Fruit fly (Drosophila melanogaster): ENCODE results near the gene Antp.

DNA sequence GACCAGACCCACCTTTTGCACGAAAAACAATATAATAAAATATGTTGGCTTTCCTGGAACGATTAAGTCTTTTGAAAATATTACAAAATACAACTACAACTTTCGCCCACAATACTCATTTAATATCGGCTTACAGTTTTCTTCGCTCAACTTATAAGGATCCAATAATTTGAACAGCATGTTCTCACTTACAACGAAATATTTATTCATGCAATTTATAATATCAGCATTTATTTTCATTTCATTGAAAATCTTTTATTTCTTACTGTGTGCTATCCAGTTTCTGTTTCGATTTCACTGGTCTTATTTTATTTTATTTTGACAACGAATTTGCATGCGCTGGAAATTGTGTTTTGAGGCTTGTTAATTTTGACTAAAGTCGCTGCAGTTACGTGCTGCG is 30.6 kb downstream of the Antp start:
- TF ChIP-seq Mio (GFP tag; optimal IDR thresholded peaks at IDR 0.05) (no peak), Myc (optimal IDR thresholded peaks at IDR 0.05) (no peak), psq (GFP tag; optimal IDR thresholded peaks at IDR 0.05) (no peak), pan (optimal IDR thresholded peaks at IDR 0.05) (no peak), usp (GFP tag; optimal IDR thresholded peaks at IDR 0.05) (no peak), brk (GFP tag; optimal IDR thresholded peaks at IDR 0.05) (no peak), Dfd (GFP tag; optimal IDR thresholded peaks at IDR 0.05) (no peak)

Measured in whole organism, wandering third instar larva.